Fruit fly (Drosophila melanogaster) whole organism, embryonic: ENCODE measurements around the gene CG6055.

Experiments
- Atf6 ChIP-seq: fragments of 200-800 bp; sonication (Bioruptor generic); IDR thresholded peaks from 2 replicates; pipeline ENCODE4 v1.3.6; 2022; ENCODE audit warnings: missing biosample characterization, missing genetic modification characterization
- Awh ChIP-seq: fragments of 200-800 bp; sonication (Bioruptor generic); IDR thresholded peaks from 2 replicates; pipeline ENCODE4, ENCODE4 v1.3.6; 2022; ENCODE audit warnings: missing biosample characterization, missing genetic modification characterization
- CG1024 ChIP-seq: fragments of 200-800 bp; sonication (Bioruptor generic); IDR thresholded peaks from 2 replicates; pipeline ENCODE4 v1.3.6; 2022; ENCODE audit warnings: missing biosample characterization, missing genetic modification characterization
- CG11504 ChIP-seq: fragments of 200-800 bp; sonication (Bioruptor generic); optimal IDR thresholded peaks from 3 replicates; lab custom pipeline; 2019; ENCODE audit warnings: missing biosample characterization, mild to moderate bottlenecking, missing genetic modification characterization, moderate library complexity
- CG12155 ChIP-seq: fragments of 200-800 bp; sonication (Bioruptor generic); optimal IDR thresholded peaks from 3 replicates; lab custom pipeline; 2016; ENCODE audit warnings: missing biosample characterization, missing genetic modification characterization
- CG14014 ChIP-seq: fragments of 200-800 bp; sonication (Bioruptor generic); IDR thresholded peaks from 2 replicates; pipeline ENCODE4 v1.3.6; 2022; ENCODE audit warnings: missing biosample characterization, missing genetic modification characterization
- CG14050 ChIP-seq: fragments of 200-800 bp; sonication (Bioruptor generic); IDR thresholded peaks from 3 replicates; pipeline ENCODE4 v1.3.6; 2022; ENCODE audit warnings: missing biosample characterization, missing genetic modification characterization
- CG14710 ChIP-seq: fragments of 200-800 bp; sonication (Bioruptor generic); optimal IDR thresholded peaks from 3 replicates; lab custom pipeline; 2019; ENCODE audit warnings: missing biosample characterization, mild to moderate bottlenecking, missing genetic modification characterization, moderate library complexity
- CG15514 ChIP-seq: fragments of 200-800 bp; sonication (Bioruptor generic); optimal IDR thresholded peaks from 3 replicates; lab custom pipeline; 2017; ENCODE audit warnings: missing biosample characterization, missing genetic modification characterization, mild to moderate bottlenecking, moderate library complexity, missing genetic modification reagents
- CG15601 ChIP-seq: fragments of 200-800 bp; sonication (Bioruptor generic); optimal IDR thresholded peaks from 3 replicates; lab custom pipeline; 2019; ENCODE audit warnings: missing biosample characterization, mild to moderate bottlenecking, missing genetic modification characterization, moderate library complexity
- CG17385 ChIP-seq: fragments of 200-800 bp; sonication (Bioruptor generic); optimal IDR thresholded peaks from 3 replicates; lab custom pipeline; 2018; ENCODE audit warnings: missing biosample characterization, mild to moderate bottlenecking, missing genetic modification characterization
- CG2199 ChIP-seq: fragments of 200-800 bp; sonication (Bioruptor generic); IDR thresholded peaks from 3 replicates; pipeline ENCODE4 v1.3.6; 2022; ENCODE audit warnings: missing biosample characterization, missing genetic modification characterization
- CG3995 ChIP-seq: fragments of 200-800 bp; sonication (Bioruptor generic); optimal IDR thresholded peaks from 3 replicates; lab custom pipeline; 2016; ENCODE audit warnings: missing biosample characterization, missing genetic modification characterization
- CG6689 ChIP-seq: fragments of 200-800 bp; sonication (Bioruptor generic); IDR thresholded peaks from 2 replicates; pipeline ENCODE4 v1.3.6; 2022; ENCODE audit warnings: missing biosample characterization, missing genetic modification characterization
- CG7745 ChIP-seq: fragments of 200-800 bp; sonication (Bioruptor generic); optimal IDR thresholded peaks from 2 replicates; lab custom pipeline; 2018; ENCODE audit warnings: missing biosample characterization, mild to moderate bottlenecking, missing genetic modification characterization, moderate library complexity
- CHES-1-like ChIP-seq: fragments of 200-800 bp; sonication (Bioruptor generic); optimal IDR thresholded peaks from 2 replicates; lab custom pipeline; 2016; ENCODE audit warnings: missing biosample characterization, missing genetic modification characterization
- CkIIα-i1 ChIP-seq: fragments of 200-800 bp; sonication (Bioruptor generic); IDR thresholded peaks from 2 replicates; pipeline ENCODE4 v1.3.6; 2022; ENCODE audit warnings: missing biosample characterization, missing genetic modification characterization
- D19A ChIP-seq: fragments of 200-800 bp; optimal IDR thresholded peaks from 3 replicates; lab custom pipeline; 2019; ENCODE audit warnings: missing biosample characterization, mild to moderate bottlenecking, missing genetic modification characterization, moderate library complexity
- Dad ChIP-seq: fragments of 200-800 bp; sonication (Bioruptor generic); optimal IDR thresholded peaks from 3 replicates; lab custom pipeline; 2016; ENCODE audit warnings: missing biosample characterization, missing genetic modification characterization
- HLH4C ChIP-seq: fragments of 200-800 bp; sonication (Bioruptor generic); IDR thresholded peaks from 3 replicates; pipeline ENCODE4 v1.3.6; 2022; ENCODE audit warnings: missing biosample characterization, missing genetic modification characterization; ENCODE audit not compliant: partially characterized antibody
- HLH54F ChIP-seq: fragments of 200-800 bp; sonication (Bioruptor generic); optimal IDR thresholded peaks from 3 replicates; lab custom pipeline; 2016; ENCODE audit warnings: missing biosample characterization, missing genetic modification characterization
- Hr51 ChIP-seq, 2 experiments: fragments of 200-800 bp; sonication (Bioruptor generic); optimal IDR thresholded peaks; 2 replicates in 1 of 2; 3 replicates in 1 of 2; lab custom pipeline; 2016 to 2018; ENCODE audit warnings: missing biosample characterization in 2 of 2, missing genetic modification characterization in 2 of 2, mild to moderate bottlenecking in 1 of 2, moderate library complexity in 1 of 2
- MTF-1 ChIP-seq: fragments of 200-800 bp; sonication (Bioruptor generic); optimal IDR thresholded peaks from 2 replicates; lab custom pipeline; 2018; ENCODE audit warnings: missing biosample characterization, mild to moderate bottlenecking, missing genetic modification characterization, borderline replicate concordance
- NFAT ChIP-seq: fragments of 200-800 bp; sonication (Bioruptor generic); IDR thresholded peaks from 2 replicates; pipeline ENCODE4 v1.3.6; 2022; ENCODE audit warnings: missing biosample characterization, missing genetic modification characterization
- Nf-YB ChIP-seq: fragments of 200-800 bp; sonication (Bioruptor generic); optimal IDR thresholded peaks from 3 replicates; lab custom pipeline; 2019; ENCODE audit warnings: missing biosample characterization, mild to moderate bottlenecking, missing genetic modification characterization, moderate library complexity
- Oli ChIP-seq: fragments of 200-800 bp; sonication (Bioruptor generic); optimal IDR thresholded peaks from 2 replicates; lab custom pipeline; 2018; ENCODE audit warnings: missing biosample characterization, mild to moderate bottlenecking, missing genetic modification characterization, moderate library complexity
- PHDP ChIP-seq: fragments of 200-800 bp; sonication (Bioruptor generic); optimal IDR thresholded peaks from 3 replicates; lab custom pipeline; 2018; ENCODE audit warnings: missing biosample characterization, mild to moderate bottlenecking, missing genetic modification characterization, moderate library complexity
- Sry-β ChIP-seq: fragments of 200-800 bp; sonication (Bioruptor generic); optimal IDR thresholded peaks from 2 replicates; lab custom pipeline; 2018; ENCODE audit warnings: missing biosample characterization, mild to moderate bottlenecking, missing genetic modification characterization, moderate library complexity
- Xbp1 ChIP-seq: fragments of 200-800 bp; sonication (Bioruptor generic); optimal IDR thresholded peaks from 3 replicates; lab custom pipeline; 2016; ENCODE audit warnings: missing biosample characterization, mild to moderate bottlenecking, missing genetic modification characterization
- cad ChIP-seq: fragments of >200 bp; optimal IDR thresholded peaks from 2 replicates; lab custom pipeline; 2017; ENCODE audit warnings: missing biosample characterization, missing genetic modification characterization
- ci ChIP-seq: fragments of 200-800 bp; sonication (Bioruptor generic); IDR thresholded peaks from 3 replicates; pipeline ENCODE4 v1.3.6; 2022; ENCODE audit warnings: missing biosample characterization, missing genetic modification characterization
- corto ChIP-seq: fragments of 200-800 bp; sonication (Bioruptor generic); optimal IDR thresholded peaks from 2 replicates; lab custom pipeline; 2016; ENCODE audit warnings: missing biosample characterization, mild to moderate bottlenecking, missing genetic modification characterization, moderate library complexity
- dan ChIP-seq: fragments of 200-800 bp; sonication (Bioruptor generic); IDR thresholded peaks from 2 replicates; pipeline ENCODE4 v1.3.6; 2022; ENCODE audit warnings: missing biosample characterization, missing genetic modification characterization
- dimm ChIP-seq: fragments of 200-800 bp; sonication (Bioruptor generic); IDR thresholded peaks from 2 replicates; pipeline ENCODE4 v1.3.6; 2022; ENCODE audit warnings: missing biosample characterization, missing genetic modification characterization
- dpn ChIP-seq, 2 experiments: fragments of 200-800 bp; sonication (Bioruptor generic); optimal IDR thresholded peaks; 3 replicates each; lab custom pipeline; 2016; ENCODE audit warnings: missing biosample characterization in 2 of 2, missing genetic modification characterization in 2 of 2
- esg ChIP-seq: fragments of 200-800 bp; sonication (Bioruptor generic); conservative IDR thresholded peaks from 2 replicates; pipeline ENCODE4 v1.3.6; 2022; ENCODE audit warnings: missing biosample characterization, missing genetic modification characterization
- kni ChIP-seq: fragments of 200-800 bp; sonication (Bioruptor generic); optimal IDR thresholded peaks from 3 replicates; lab custom pipeline; 2017; ENCODE audit warnings: mild to moderate bottlenecking, missing biosample characterization, missing genetic modification reagents, missing genetic modification characterization
- mam ChIP-seq: fragments of 200-800 bp; sonication (Bioruptor generic); optimal IDR thresholded peaks from 3 replicates; lab custom pipeline; 2016; ENCODE audit warnings: missing biosample characterization, missing genetic modification characterization
- sens ChIP-seq: fragments of 200-800 bp; sonication (Bioruptor generic); peaks from one replicate; lab custom pipeline; 2016; ENCODE audit warnings: missing biosample characterization, missing genetic modification characterization

Gene CG6055

dm6 chr2L:7442929-7443328 lies 23.4 kb upstream of the CG6055 start (continued):
- TF ChIP-seq CG11504 (tag; lab: Kevin White, UChicago): peak; percentile 49
- TF ChIP-seq CG17385 (GFP tag; lab: Kevin White, UChicago): peak; percentile 27
- peak; percentile 24 for TF ChIP-seq HLH54F (GFP tag; lab: Kevin White, UChicago)
- TF ChIP-seq sens (GFP tag; lab: Kevin White, UChicago): peak; percentile 65
- peak; percentile 23 for TF ChIP-seq Oli
- TF ChIP-seq CG14014 (GFP tag; lab: Robert Waterston, UW): peak; percentile 68
- TF ChIP-seq CG12155 (GFP tag; lab: Kevin White, UChicago): peak; percentile 23
- TF ChIP-seq ci: no peak
- peak; percentile 28 for TF ChIP-seq PHDP (tag; lab: Kevin White, UChicago)
- peak; percentile 17 for TF ChIP-seq Xbp1
- TF ChIP-seq Atf6 (GFP tag; lab: Robert Waterston, UW): peak; percentile 55; the same call in 1 of the 2 replicates
- no peak for TF ChIP-seq corto (GFP tag; lab: Kevin White, UChicago)
- peak in 1 of 2 experiments; percentile 46 for TF ChIP-seq Hr51 (GFP tag; optimal IDR thresholded peaks at IDR 0.05; lab: Kevin White, UChicago)
- peak; percentile 17 for TF ChIP-seq D19A (tag; lab: Kevin White, UChicago)

dm6 chr2L:7447820-7448219 lies 18.5 kb upstream of the CG6055 start:
- TF ChIP-seq esg (GFP tag; lab: Robert Waterston, UW) (no peak), HLH4C (no peak), Nf-YB (GFP tag; lab: Kevin White, UChicago) (no peak), CG3995 (GFP tag; lab: Kevin White, UChicago) (peak; percentile 80), CG2199 (GFP tag; lab: Robert Waterston, UW) (0 out of 3 replicates have a peak, but pooled peaks have one; percentile 61), CG15601 (tag; lab: Kevin White, UChicago) (peak; percentile 17)

dm6 chr2L:7448371-7448770 lies 18.0 kb upstream of the CG6055 start:
- TF ChIP-seq Dad (no peak), CG1024 (GFP tag; lab: Robert Waterston, UW) (no peak), CHES-1-like (no peak), MTF-1 (GFP tag; lab: Kevin White, UChicago) (no peak), kni (no peak), Sry-β (no peak), CG14710 (tag; lab: Kevin White, UChicago) (no peak), dpn (GFP tag; optimal IDR thresholded peaks at IDR 0.05; lab: Kevin White, UChicago) (no peak), sens (GFP tag; lab: Kevin White, UChicago) (no peak), mam (GFP tag; lab: Kevin White, UChicago) (no peak), Awh (GFP tag; lab: Robert Waterston, UW) (no peak), CG15514 (GFP tag; lab: Kevin White, UChicago) (no peak), cad (GFP tag; lab: Kevin White, UChicago) (no peak), dan (GFP tag; lab: Robert Waterston, UW) (no peak), CG14050 (no peak), CG6689 (GFP tag; lab: Robert Waterston, UW) (no peak), dimm (no peak), CkIIα-i1 (GFP tag; lab: Robert Waterston, UW) (no peak)

dm6 chr2L:7450966-7451365 lies 15.4 kb upstream of the CG6055 start, which contains the start of gene santa-maria:
Gene santa-maria (minus strand): TSS chr2L:7451244.
- no peak for TF ChIP-seq CG7745
- 0 out of 2 replicates have a peak, but pooled peaks have one; percentile 19 for TF ChIP-seq NFAT (GFP tag; lab: Robert Waterston, UW)
